Fruit fly (Drosophila melanogaster) whole organism, embryonic: ENCODE measurements around the gene LysRS.
A peak's percentile ranks its signal among the peaks of the same experiment; 100 is the strongest.

ENCODE experiments used
- B-H2 ChIP-seq: fragments of 200-800 bp; sonication (Bioruptor generic); optimal IDR thresholded peaks from 2 replicates; lab custom pipeline; 2018; ENCODE audit warnings: missing biosample characterization, mild to moderate bottlenecking, missing genetic modification characterization
- CG10366 ChIP-seq: fragments of 200-800 bp; sonication (Bioruptor generic); IDR thresholded peaks from 2 replicates; pipeline ENCODE4 v1.3.6; 2022; ENCODE audit warnings: missing biosample characterization, missing genetic modification characterization
- CG10431 ChIP-seq: fragments of 200-800 bp; sonication (Bioruptor generic); optimal IDR thresholded peaks from 3 replicates; lab custom pipeline; 2018; ENCODE audit warnings: missing biosample characterization, mild to moderate bottlenecking, missing genetic modification characterization
- CG11456 ChIP-seq: fragments of 200-800 bp; sonication (Bioruptor generic); IDR thresholded peaks from 3 replicates; pipeline ENCODE4 v1.3.6; 2022; ENCODE audit warnings: missing biosample characterization, missing genetic modification characterization
- CG11504 ChIP-seq: fragments of 200-800 bp; sonication (Bioruptor generic); optimal IDR thresholded peaks from 3 replicates; lab custom pipeline; 2019; ENCODE audit warnings: missing biosample characterization, mild to moderate bottlenecking, missing genetic modification characterization, moderate library complexity
- CG11560 ChIP-seq: fragments of 200-800 bp; sonication (Bioruptor generic); IDR thresholded peaks from 3 replicates; pipeline ENCODE4 v1.3.6; 2022; ENCODE audit warnings: missing biosample characterization, missing genetic modification characterization
- CG11723 ChIP-seq: fragments of 200-800 bp; sonication (Bioruptor generic); optimal IDR thresholded peaks from 2 replicates; lab custom pipeline; 2017; ENCODE audit warnings: missing biosample characterization, mild to moderate bottlenecking, missing genetic modification characterization
- CG13894 ChIP-seq: fragments of 200-800 bp; sonication (Bioruptor generic); optimal IDR thresholded peaks from 3 replicates; lab custom pipeline; 2018; ENCODE audit warnings: missing biosample characterization, mild to moderate bottlenecking, missing genetic modification characterization, moderate library complexity
- CG14860 ChIP-seq: fragments of 200-800 bp; sonication (Bioruptor generic); IDR thresholded peaks from 3 replicates; pipeline ENCODE4 v1.3.6; 2022; ENCODE audit warnings: missing biosample characterization, missing genetic modification characterization; ENCODE audit not compliant: partially characterized antibody
- CG15514 ChIP-seq: fragments of 200-800 bp; sonication (Bioruptor generic); optimal IDR thresholded peaks from 3 replicates; lab custom pipeline; 2017; ENCODE audit warnings: missing biosample characterization, missing genetic modification characterization, mild to moderate bottlenecking, moderate library complexity, missing genetic modification reagents
- CG17912 ChIP-seq: fragments of 200-800 bp; sonication (Bioruptor generic); optimal IDR thresholded peaks from 2 replicates; lab custom pipeline; 2018; ENCODE audit warnings: missing biosample characterization, mild to moderate bottlenecking, missing genetic modification characterization
- CG18619 ChIP-seq: fragments of 200-800 bp; sonication (Bioruptor generic); optimal IDR thresholded peaks from 3 replicates; lab custom pipeline; 2017; ENCODE audit warnings: missing biosample characterization, mild to moderate bottlenecking, missing genetic modification characterization
- CG2875 ChIP-seq: fragments of 200-800 bp; sonication (Bioruptor generic); optimal IDR thresholded peaks from 2 replicates; lab custom pipeline; 2017; ENCODE audit warnings: missing biosample characterization, mild to moderate bottlenecking, missing genetic modification characterization, missing genetic modification reagents
- CG32532 ChIP-seq: fragments of 200-800 bp; sonication (Bioruptor generic); IDR thresholded peaks from 2 replicates; pipeline ENCODE4 v1.3.6; 2022; ENCODE audit warnings: missing biosample characterization, missing genetic modification characterization
- CG34224 ChIP-seq: fragments of 200-800 bp; sonication (Bioruptor generic); IDR thresholded peaks from 3 replicates; pipeline ENCODE4 v1.3.6; 2022; ENCODE audit warnings: missing biosample characterization, missing genetic modification characterization; ENCODE audit not compliant: partially characterized antibody
- CG4730 ChIP-seq: fragments of 200-800 bp; sonication (Bioruptor generic); IDR thresholded peaks from 2 replicates; pipeline ENCODE4 v1.3.6; 2022; ENCODE audit warnings: missing biosample characterization, missing genetic modification characterization
- CG6175 ChIP-seq: fragments of 200-800 bp; sonication (Bioruptor generic); IDR thresholded peaks from 3 replicates; pipeline ENCODE4 v1.3.6; 2022; ENCODE audit warnings: missing biosample characterization, missing genetic modification characterization
- CG8478 ChIP-seq: fragments of >200 bp; optimal IDR thresholded peaks from 2 replicates; lab custom pipeline; 2018
- CG8944 ChIP-seq: fragments of 200-800 bp; sonication (Bioruptor generic); optimal IDR thresholded peaks from 3 replicates; lab custom pipeline; 2016; ENCODE audit warnings: missing biosample characterization, missing genetic modification characterization
- CG9727 ChIP-seq: fragments of 200-800 bp; sonication (Bioruptor generic); optimal IDR thresholded peaks from 3 replicates; lab custom pipeline; 2017; ENCODE audit warnings: missing biosample characterization, mild to moderate bottlenecking, missing genetic modification characterization
- CG9797 ChIP-seq: fragments of 200-800 bp; sonication (Bioruptor generic); optimal IDR thresholded peaks from 3 replicates; lab custom pipeline; 2018; ENCODE audit warnings: missing biosample characterization, mild to moderate bottlenecking, missing genetic modification characterization
- D ChIP-seq, 2 experiments: fragments of 200-800 bp in 1 of 2; fragments of >200 bp in 1 of 2; sonication (Bioruptor generic) in 1 of 2; optimal IDR thresholded peaks; 2 replicates in 1 of 2; 3 replicates in 1 of 2; lab custom pipeline; 2017; ENCODE audit warnings: mild to moderate bottlenecking in 1 of 2, missing biosample characterization in 1 of 2, missing genetic modification characterization in 1 of 2, missing genetic modification reagents in 1 of 2
- H15 ChIP-seq: fragments of 200-800 bp; sonication (Bioruptor generic); IDR thresholded peaks from 3 replicates; pipeline ENCODE4 v1.3.6; 2022; ENCODE audit warnings: missing biosample characterization, missing genetic modification characterization
- Lim3 ChIP-seq: fragments of 200-800 bp; sonication (Bioruptor generic); IDR thresholded peaks from 2 replicates; pipeline ENCODE4 v1.3.6; 2022; ENCODE audit warnings: missing biosample characterization, missing genetic modification characterization
- Neu2 ChIP-seq: fragments of 200-800 bp; sonication (Bioruptor generic); optimal IDR thresholded peaks from 3 replicates; lab custom pipeline; 2016; ENCODE audit warnings: missing biosample characterization, missing genetic modification characterization, borderline replicate concordance
- Opbp ChIP-seq: fragments of 200-800 bp; sonication (Bioruptor generic); IDR thresholded peaks from 3 replicates; pipeline ENCODE4 v1.3.6; 2022; ENCODE audit warnings: missing biosample characterization, missing genetic modification characterization; ENCODE audit not compliant: partially characterized antibody
- Sry-β ChIP-seq: fragments of 200-800 bp; sonication (Bioruptor generic); optimal IDR thresholded peaks from 2 replicates; lab custom pipeline; 2018; ENCODE audit warnings: missing biosample characterization, mild to moderate bottlenecking, missing genetic modification characterization, moderate library complexity
- Tbp ChIP-seq: fragments of >200 bp; optimal IDR thresholded peaks from 2 replicates; lab custom pipeline; 2018; ENCODE audit warnings: missing biosample characterization, missing genetic modification characterization
- YL-1 ChIP-seq: fragments of 200-800 bp; sonication (Bioruptor generic); optimal IDR thresholded peaks from 3 replicates; lab custom pipeline; 2017; ENCODE audit warnings: missing biosample characterization, mild to moderate bottlenecking, missing genetic modification characterization
- al ChIP-seq: fragments of 200-800 bp; sonication (Bioruptor generic); IDR thresholded peaks from 2 replicates; pipeline ENCODE4 v1.3.6; 2022; ENCODE audit warnings: missing biosample characterization, missing genetic modification characterization
- ash1 ChIP-seq: fragments of 200-800 bp; sonication (Bioruptor generic); optimal IDR thresholded peaks from 2 replicates; lab custom pipeline; 2018; ENCODE audit warnings: missing biosample characterization, mild to moderate bottlenecking, missing genetic modification characterization
- bowl ChIP-seq: fragments of 200-800 bp; sonication (Bioruptor generic); IDR thresholded peaks from 2 replicates; pipeline ENCODE4 v1.3.6; 2022; ENCODE audit warnings: missing biosample characterization, missing genetic modification characterization
- cad ChIP-seq: fragments of >200 bp; optimal IDR thresholded peaks from 2 replicates; lab custom pipeline; 2017; ENCODE audit warnings: missing biosample characterization, missing genetic modification characterization
- ewg ChIP-seq: fragments of 200-800 bp; sonication (Bioruptor generic); optimal IDR thresholded peaks from 3 replicates; lab custom pipeline; 2017; ENCODE audit warnings: mild to moderate bottlenecking, missing biosample characterization, missing genetic modification reagents, missing genetic modification characterization
- fd102C ChIP-seq: fragments of 200-800 bp; sonication (Bioruptor generic); optimal IDR thresholded peaks from 2 replicates; lab custom pipeline; 2018; ENCODE audit warnings: missing biosample characterization, mild to moderate bottlenecking, missing genetic modification characterization, moderate library complexity
- gsb-n ChIP-seq: fragments of 200-800 bp; sonication (Bioruptor generic); optimal IDR thresholded peaks from 3 replicates; lab custom pipeline; 2018; ENCODE audit warnings: missing biosample characterization, mild to moderate bottlenecking, missing genetic modification characterization
- knrl ChIP-seq: fragments of 200-800 bp; sonication (Bioruptor generic); IDR thresholded peaks from 3 replicates; pipeline ENCODE4 v1.3.6; 2022; ENCODE audit warnings: missing biosample characterization, missing genetic modification characterization; ENCODE audit not compliant: partially characterized antibody
- lola ChIP-seq, 3 experiments: fragments of >200 bp in 2 of 3; fragments of 200-800 bp in 1 of 3; sonication (Bioruptor generic) in 1 of 3; optimal IDR thresholded peaks; 2 replicates each; lab custom pipeline; 2017 to 2019; ENCODE audit warnings: missing biosample characterization in 3 of 3, missing genetic modification characterization in 3 of 3, mild to moderate bottlenecking in 1 of 3, moderate library complexity in 1 of 3
- org-1 ChIP-seq: fragments of 200-800 bp; sonication (Bioruptor generic); optimal IDR thresholded peaks from 2 replicates; lab custom pipeline; 2017; ENCODE audit warnings: missing biosample characterization, missing genetic modification characterization
- prd ChIP-seq, 3 experiments: fragments of >200 bp in 2 of 3; fragments of 200-800 bp in 1 of 3; sonication (Bioruptor generic) in 1 of 3; optimal IDR thresholded peaks in 2 of 3; IDR thresholded peaks in 1 of 3; 2 replicates in 2 of 3; 3 replicates in 1 of 3; pipeline versions ENCODE4 v1.3.6 to Lab custom; 2017 to 2022; ENCODE audit warnings: missing biosample characterization in 1 of 3, missing genetic modification characterization in 1 of 3
- row ChIP-seq: fragments of 200-800 bp; sonication (Bioruptor generic); IDR thresholded peaks from 3 replicates; pipeline ENCODE4 v1.3.6; 2022; ENCODE audit warnings: missing biosample characterization, missing genetic modification characterization
- run ChIP-seq: fragments of 200-800 bp; sonication (Bioruptor generic); optimal IDR thresholded peaks from 3 replicates; lab custom pipeline; 2018; ENCODE audit warnings: missing biosample characterization, mild to moderate bottlenecking, missing genetic modification characterization
- scrt ChIP-seq: fragments of 200-800 bp; sonication (Bioruptor generic); optimal IDR thresholded peaks from 2 replicates; lab custom pipeline; 2018; ENCODE audit warnings: missing biosample characterization, mild to moderate bottlenecking, missing genetic modification characterization, moderate library complexity
- sna ChIP-seq: fragments of 200-800 bp; sonication (Bioruptor generic); IDR thresholded peaks from 2 replicates; pipeline ENCODE4 v1.3.6; 2022; ENCODE audit warnings: missing biosample characterization, missing genetic modification characterization; ENCODE audit not compliant: partially characterized antibody
- ssp ChIP-seq: fragments of 200-800 bp; sonication (Bioruptor generic); IDR thresholded peaks from 2 replicates; pipeline ENCODE4 v1.3.6; 2022; ENCODE audit warnings: missing biosample characterization, missing genetic modification characterization
- tup ChIP-seq: fragments of 200-800 bp; sonication (Bioruptor generic); optimal IDR thresholded peaks from 2 replicates; lab custom pipeline; 2016; ENCODE audit warnings: missing biosample characterization, mild to moderate bottlenecking, missing genetic modification characterization, moderate library complexity
- zen2 ChIP-seq: fragments of 200-800 bp; sonication (Bioruptor generic); IDR thresholded peaks from 3 replicates; pipeline ENCODE4 v1.3.6; 2022; ENCODE audit warnings: missing biosample characterization, missing genetic modification characterization; ENCODE audit not compliant: partially characterized antibody

Gene LysRS

DNA sequence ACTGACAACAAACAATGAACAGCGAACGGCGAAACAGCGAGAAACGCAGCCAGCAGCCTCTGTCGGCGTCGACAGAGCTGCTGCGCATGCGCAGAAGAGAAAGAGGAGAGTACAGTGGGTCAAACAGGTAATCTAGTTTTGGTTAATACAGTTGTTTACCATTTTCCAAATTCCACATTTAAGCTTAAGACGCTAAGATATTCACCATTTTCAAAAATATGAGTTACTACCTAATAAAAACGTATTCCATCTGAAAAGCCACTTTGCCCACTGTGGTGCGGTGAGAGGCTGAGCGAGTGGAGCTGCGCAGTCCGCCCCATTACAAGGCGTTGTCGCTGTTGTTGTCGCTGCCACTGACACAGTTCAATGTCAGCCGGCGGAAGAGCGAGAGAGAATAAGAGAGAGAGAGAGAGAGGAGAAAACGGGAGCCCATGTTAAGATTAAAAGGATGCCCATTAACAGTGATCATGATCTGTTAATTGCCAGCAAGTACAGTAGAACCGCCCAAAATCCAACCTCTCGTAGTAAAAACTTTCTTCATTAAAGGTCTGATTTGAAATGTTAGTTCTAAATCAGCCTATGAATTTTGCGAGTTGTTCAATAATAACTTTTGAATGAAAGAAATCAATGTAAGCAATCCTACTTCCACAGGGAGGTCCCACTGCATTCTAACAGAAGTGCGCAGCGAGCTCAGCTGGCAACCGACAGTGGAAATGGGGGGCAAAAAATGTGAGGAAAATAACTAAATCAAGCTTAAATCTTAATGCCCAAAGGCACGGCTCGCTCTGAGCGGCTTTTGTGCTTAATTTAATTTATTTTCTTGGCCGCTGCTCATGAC, 42.3 kb upstream of the LysRS start (continued):
- TF ChIP-seq CG11560 (tag; lab: Robert Waterston, UW) = peak; percentile 74; the same call in 2 of the 3 replicates
- TF ChIP-seq CG8944 = peak; percentile 94
- peak; percentile 95 for TF ChIP-seq H15
- peak; percentile 85 for TF ChIP-seq tup
- TF ChIP-seq CG32532 (GFP tag; lab: Robert Waterston, UW) = peak; percentile 86
- TF ChIP-seq CG10366 (GFP tag; lab: Robert Waterston, UW) = peak; percentile 95
- TF ChIP-seq CG9797 (GFP tag; lab: Kevin White, UChicago) = peak; percentile 28
- TF ChIP-seq CG14860 (GFP tag; lab: Robert Waterston, UW) = no peak
- peak; percentile 88 for TF ChIP-seq CG11723
- TF ChIP-seq knrl = peak; percentile 46; the same call in 1 of the 3 replicates
- TF ChIP-seq ewg (GFP tag; lab: Kevin White, UChicago) = peak; percentile 93
- peak; percentile 45 for TF ChIP-seq Sry-β (GFP tag; lab: Kevin White, UChicago)
- TF ChIP-seq CG9727 (GFP tag; lab: Kevin White, UChicago) = peak; percentile 93
- peak; percentile 91 for TF ChIP-seq run
- no peak for TF ChIP-seq ash1 (GFP tag; lab: Kevin White, UChicago)
- no peak for TF ChIP-seq CG8478 (lab: Kevin White, UChicago)
- TF ChIP-seq sna (GFP tag; lab: Robert Waterston, UW) = no peak
- no peak for TF ChIP-seq cad (GFP tag; lab: Kevin White, UChicago)
- peak; percentile 92 for TF ChIP-seq CG4730 (GFP tag; lab: Robert Waterston, UW)
- peak; percentile 92 for TF ChIP-seq CG11456 (GFP tag; lab: Robert Waterston, UW)
- no peak for TF ChIP-seq Tbp
- peak; percentile 60 for TF ChIP-seq fd102C (GFP tag; lab: Kevin White, UChicago)
- no peak for TF ChIP-seq zen2 (GFP tag; lab: Robert Waterston, UW)
- peak; percentile 94 for TF ChIP-seq CG2875 (GFP tag; lab: Kevin White, UChicago)
- peak; percentile 64 for TF ChIP-seq YL-1 (GFP tag; lab: Kevin White, UChicago)
- TF ChIP-seq ssp = peak; percentile 81
- TF ChIP-seq B-H2 = no peak
- no peak for TF ChIP-seq CG17912
- TF ChIP-seq Neu2 (GFP tag; lab: Kevin White, UChicago) = peak; percentile 50
- TF ChIP-seq Lim3 (GFP tag; lab: Robert Waterston, UW) = peak; percentile 85
- TF ChIP-seq CG13894 (tag; lab: Kevin White, UChicago) = no peak
- TF ChIP-seq CG34224 (GFP tag; lab: Robert Waterston, UW) = no peak
- peak; percentile 72 for TF ChIP-seq CG10431 (GFP tag; lab: Kevin White, UChicago)
- TF ChIP-seq Opbp = no peak
- peak; percentile 94 for TF ChIP-seq bowl (GFP tag; lab: Robert Waterston, UW)
- peak in 1 of 3 experiments; percentile 94 for TF ChIP-seq lola (GFP tag; optimal IDR thresholded peaks at IDR 0.05; lab: Kevin White, UChicago)
- TF ChIP-seq scrt (GFP tag; lab: Kevin White, UChicago) = peak; percentile 79
- no peak for TF ChIP-seq D (optimal IDR thresholded peaks at IDR 0.05; lab: Kevin White, UChicago)
- TF ChIP-seq D (GFP tag; optimal IDR thresholded peaks at IDR 0.05; lab: Kevin White, UChicago) = peak; percentile 94
- TF ChIP-seq CG11504 = peak; percentile 93
- TF ChIP-seq al (GFP tag; lab: Robert Waterston, UW) = peak; percentile 75
- TF ChIP-seq CG15514 = peak; percentile 64
- no peak for TF ChIP-seq prd (optimal IDR thresholded peaks at IDR 0.05; lab: Kevin White, UChicago)
- peak; percentile 95 for TF ChIP-seq prd (GFP tag; IDR thresholded peaks at IDR 0.05; lab: Robert Waterston, UW)
- peak; percentile 94 for TF ChIP-seq row (GFP tag; lab: Robert Waterston, UW)
- peak; percentile 94 for TF ChIP-seq gsb-n (tag; lab: Kevin White, UChicago)
- TF ChIP-seq CG6175 = peak; percentile 57; the same call in 1 of the 3 replicates
- TF ChIP-seq CG18619 = peak; percentile 89
- peak; percentile 95 for TF ChIP-seq org-1 (GFP tag; lab: Kevin White, UChicago)
